Fruit fly (Drosophila melanogaster) whole organism, embryonic: ENCODE data around the gene Cpr30B.
A peak's percentile ranks its signal among the peaks of the same experiment; 100 is the strongest.

Experiments used
- MESR4 ChIP-seq: fragments of 200-800 bp; sonication (Bioruptor generic); optimal IDR thresholded peaks from 2 replicates; lab custom pipeline; 2018; ENCODE audit warnings: missing biosample characterization, mild to moderate bottlenecking, missing genetic modification characterization, moderate library complexity
- Sin3A ChIP-seq: fragments of >200 bp; optimal IDR thresholded peaks from 2 replicates; lab custom pipeline; 2018
- Tbp ChIP-seq: fragments of >200 bp; optimal IDR thresholded peaks from 2 replicates; lab custom pipeline; 2018; ENCODE audit warnings: missing biosample characterization, missing genetic modification characterization
- amos ChIP-seq: fragments of 200-800 bp; sonication (Bioruptor generic); IDR thresholded peaks from 2 replicates; pipeline ENCODE4 v1.3.6; 2022; ENCODE audit warnings: missing biosample characterization, missing genetic modification characterization; ENCODE audit not compliant: partially characterized antibody
- ken ChIP-seq: fragments of 200-800 bp; sonication (Bioruptor generic); IDR thresholded peaks from 3 replicates; pipeline ENCODE4 v1.3.6; 2022; ENCODE audit warnings: missing biosample characterization, missing genetic modification characterization
- sug ChIP-seq: fragments of 200-800 bp; optimal IDR thresholded peaks from 2 replicates; lab custom pipeline; 2019; ENCODE audit warnings: missing biosample characterization, mild to moderate bottlenecking, missing genetic modification characterization, moderate library complexity
- twi ChIP-seq: fragments of 200-800 bp; optimal IDR thresholded peaks from 2 replicates; lab custom pipeline; 2019; ENCODE audit warnings: missing biosample characterization, mild to moderate bottlenecking, missing genetic modification characterization, moderate library complexity
- vnd ChIP-seq: fragments of 200-800 bp; sonication (Bioruptor generic); IDR thresholded peaks from 3 replicates; pipeline ENCODE4 v1.3.6; 2022; ENCODE audit warnings: missing biosample characterization, missing genetic modification characterization; ENCODE audit not compliant: partially characterized antibody

DNA sequence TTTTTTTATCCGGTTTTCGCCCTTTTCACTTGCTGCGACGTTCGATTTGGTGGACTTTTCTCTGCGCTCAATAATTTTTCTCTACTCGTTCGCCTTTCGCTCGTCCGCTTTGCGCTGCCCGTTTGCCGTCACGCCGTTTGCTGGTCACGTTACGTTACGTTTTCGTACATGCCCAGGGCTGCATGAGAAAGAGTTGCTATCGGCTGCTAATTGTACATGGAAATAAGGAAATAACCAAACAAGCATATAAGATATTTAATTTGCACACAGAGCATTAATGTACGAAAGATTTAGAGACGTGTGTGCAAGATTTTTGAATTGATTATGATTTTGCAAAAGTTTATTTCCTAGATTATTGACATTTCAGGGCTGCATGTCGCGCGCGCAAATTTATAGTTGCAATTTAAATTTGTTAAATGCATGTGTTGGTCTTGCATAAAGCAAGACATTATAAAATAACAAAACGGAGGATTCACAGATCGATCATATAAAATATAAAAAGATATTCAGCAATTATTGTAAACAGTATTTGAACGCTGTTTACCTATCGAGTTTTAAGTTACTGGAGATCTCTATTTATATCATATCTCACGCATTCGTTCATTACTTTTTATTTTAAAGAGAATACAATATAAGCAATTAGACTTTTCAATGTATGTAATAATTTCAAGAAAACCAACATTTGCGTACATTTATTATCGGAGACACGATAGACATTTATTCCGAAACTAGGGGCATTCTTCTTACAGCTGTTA lies 47.8 kb upstream of the Cpr30B start, which contains the start of gene Gdi:
- TF ChIP-seq amos (GFP tag; lab: Robert Waterston, UW) (peak; percentile 39; the same call in 1 of the 2 replicates), ken (GFP tag; lab: Robert Waterston, UW) (no peak), sug (tag; lab: Kevin White, UChicago) (peak; percentile 5), vnd (GFP tag; lab: Robert Waterston, UW) (no peak), MESR4 (GFP tag; lab: Kevin White, UChicago) (peak; percentile 48), Tbp (GFP tag; lab: Kevin White, UChicago) (no peak), twi (tag; lab: Kevin White, UChicago) (no peak), Sin3A (lab: Kevin White, UChicago) (peak; percentile 29)
